Worm (Caenorhabditis elegans): Measurements from ENCODE around the gene F46B6.12.

The F46B6.12 gene

DNA sequence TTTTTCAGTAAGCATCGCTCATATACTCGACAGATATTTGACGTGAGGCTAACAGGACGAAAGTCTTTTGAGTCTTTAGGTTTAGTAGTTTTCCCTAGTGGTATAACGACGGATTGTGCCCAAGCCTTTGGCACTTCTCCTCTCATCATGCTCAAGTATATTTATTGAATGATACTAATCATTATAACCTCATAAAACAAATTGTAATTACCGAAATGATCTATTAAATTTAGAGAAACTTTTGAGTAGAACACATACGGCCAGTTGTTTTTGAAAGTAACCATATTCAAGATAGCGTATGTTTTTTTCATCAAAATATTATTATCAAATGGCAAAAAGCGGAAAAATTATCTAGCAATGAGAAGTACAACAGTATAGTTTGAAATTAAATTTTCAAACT is 4.3 kb downstream of the F46B6.12 start:
- TF ChIP-seq tag-97 (GFP tag; IDR thresholded peaks at IDR 0.05): no peak
- TF ChIP-seq duxl-1 (tag; optimal IDR thresholded peaks at IDR 0.05; ENCODE audit: poor library complexity): no peak
- TF ChIP-seq php-3 (GFP tag; IDR thresholded peaks at IDR 0.05): no peak
- TF ChIP-seq saeg-2 (GFP tag; IDR thresholded peaks at IDR 0.05): no peak
- TF ChIP-seq zip-2 (tag; optimal IDR thresholded peaks at IDR 0.05): no peak
- TF ChIP-seq Y48G9A.11 (GFP tag; IDR thresholded peaks at IDR 0.05): no peak
- TF ChIP-seq lin-39 (tag; optimal IDR thresholded peaks at IDR 0.05): no peak
- no peak for TF ChIP-seq nhr-111 (GFP tag; optimal IDR thresholded peaks at IDR 0.05)
- no peak for TF ChIP-seq snpc-4 (tag; optimal IDR thresholded peaks at IDR 0.05)
- TF ChIP-seq hlh-30 (tag; optimal IDR thresholded peaks at IDR 0.05; ENCODE audit: insufficient read depth): no peak
- no peak for TF ChIP-seq nhr-10 (tag; optimal IDR thresholded peaks at IDR 0.05)
- no peak for TF ChIP-seq zag-1 (tag; optimal IDR thresholded peaks at IDR 0.05)
- TF ChIP-seq daf-16 (GFP tag; optimal IDR thresholded peaks at IDR 0.05): no peak
- TF ChIP-seq daf-16 (tag; optimal IDR thresholded peaks at IDR 0.05): no peak
- TF ChIP-seq zfp-2 (tag; optimal IDR thresholded peaks at IDR 0.05): no peak
- no peak for TF ChIP-seq aly-2 (tag; optimal IDR thresholded peaks at IDR 0.05)
- TF ChIP-seq dmd-6 (GFP tag; IDR thresholded peaks at IDR 0.05): no peak
- no peak for TF ChIP-seq hlh-11 (tag; optimal IDR thresholded peaks at IDR 0.05)
- no peak for TF ChIP-seq dpl-1 (GFP tag; optimal IDR thresholded peaks at IDR 0.05)
- no peak for TF ChIP-seq mxl-3 (GFP tag; optimal IDR thresholded peaks at IDR 0.05)

DNA sequence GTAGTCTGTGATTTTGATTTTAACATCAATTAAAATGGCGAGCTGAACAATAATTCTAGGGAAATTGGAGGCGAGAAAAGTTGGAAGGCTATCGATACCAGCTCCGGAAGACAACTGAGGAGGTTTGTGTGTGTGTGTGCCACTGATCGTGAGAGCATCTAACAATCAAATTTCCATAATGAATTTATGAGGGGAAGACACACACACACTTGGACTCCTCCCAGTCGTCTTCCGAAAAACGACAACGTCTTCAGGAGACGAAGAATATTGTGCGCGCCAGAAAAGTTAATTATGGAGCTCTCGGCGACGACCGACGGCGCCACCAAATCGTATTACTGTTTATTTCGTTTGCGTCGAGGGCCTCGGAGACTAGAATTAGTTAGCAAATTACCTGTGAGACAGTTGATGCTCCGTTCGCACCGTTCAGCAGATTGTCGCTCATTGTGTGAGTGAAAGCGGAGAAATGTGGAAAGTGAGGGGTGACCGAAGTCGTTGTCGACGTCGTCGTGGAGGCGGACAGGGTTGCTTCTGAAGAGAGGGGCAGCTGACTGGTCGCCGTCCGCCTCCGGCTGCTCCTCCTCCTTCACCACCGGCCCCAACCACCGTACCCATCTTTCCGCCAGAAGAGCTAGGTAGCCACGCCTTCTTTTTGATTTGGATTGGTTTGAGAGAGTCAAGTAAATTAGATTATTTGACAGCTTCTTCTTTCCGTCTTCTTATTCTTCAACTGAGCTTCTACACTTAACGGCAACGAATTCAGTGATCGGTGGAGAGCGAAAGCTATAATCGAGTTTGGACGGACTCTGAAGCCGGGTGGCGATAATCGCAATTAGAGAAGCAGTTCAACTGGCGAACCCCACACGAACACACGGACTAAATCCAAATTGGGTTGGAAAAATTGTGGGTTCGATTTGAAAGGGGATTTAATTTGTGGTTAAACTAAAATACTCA is 6.5 kb downstream of the F46B6.12 start, which contains the start of gene unc-42:
Gene unc-42 (minus strand): TSS at position 564 of the 951 bp plus-strand sequence.
- TF ChIP-seq fkh-10 (GFP tag; optimal IDR thresholded peaks at IDR 0.05): peak; percentile 73
- TF ChIP-seq unc-62 (GFP tag; optimal IDR thresholded peaks at IDR 0.05 in 1 of 2): peak in 1 of 2 experiments; percentile 4
- TF ChIP-seq unc-62 (tag; optimal IDR thresholded peaks at IDR 0.05): no peak
- TF ChIP-seq ctbp-1 (GFP tag; IDR thresholded peaks at IDR 0.05): peak; percentile 70
- no peak for TF ChIP-seq aly-2 (tag; optimal IDR thresholded peaks at IDR 0.05)
- no peak for TF ChIP-seq F44E2.7 (GFP tag; IDR thresholded peaks at IDR 0.05)
- no peak for TF ChIP-seq ztf-11 (tag; optimal IDR thresholded peaks at IDR 0.05)
- peak; percentile 100 for TF ChIP-seq ces-1 (GFP tag; optimal IDR thresholded peaks at IDR 0.05)
- TF ChIP-seq spr-3 (GFP tag; optimal IDR thresholded peaks at IDR 0.05): no peak
- no peak for TF ChIP-seq Y75B8A.6 (GFP tag; IDR thresholded peaks at IDR 0.05)
- TF ChIP-seq saeg-2 (GFP tag; IDR thresholded peaks at IDR 0.05): no peak
- TF ChIP-seq set-16 (GFP tag; IDR thresholded peaks at IDR 0.05): peak; percentile 93
- peak in 1 of 2 experiments; percentile 40 for TF ChIP-seq lsy-2 (tag; optimal IDR thresholded peaks at IDR 0.05)
- no peak for TF ChIP-seq snpc-1.2 (GFP tag; IDR thresholded peaks at IDR 0.05)
- TF ChIP-seq zag-1 (tag; optimal IDR thresholded peaks at IDR 0.05): no peak
- peak; percentile 2 for TF ChIP-seq aha-1 (tag)

DNA sequence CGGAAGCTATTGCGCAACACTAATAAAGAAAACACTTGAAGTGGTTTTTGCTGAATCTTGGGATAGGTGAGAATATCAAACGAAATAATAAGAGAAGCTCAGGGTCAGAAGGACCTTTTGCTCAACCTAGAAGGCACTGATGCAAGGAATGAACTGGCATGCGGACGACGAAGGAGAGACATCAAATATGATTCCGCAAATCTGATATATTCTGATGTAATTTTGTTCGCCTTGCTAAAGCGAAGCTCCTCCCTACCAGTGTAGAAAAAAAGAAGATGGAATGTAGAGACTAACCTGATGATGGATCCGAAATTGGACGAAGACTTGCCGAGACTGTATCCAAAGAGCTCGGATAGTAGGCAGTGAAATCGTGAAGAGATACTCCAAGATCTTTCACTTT is 7.7 kb downstream of the F46B6.12 start:
- no peak for TF ChIP-seq R02D3.7 (tag; optimal IDR thresholded peaks at IDR 0.05)
- no peak for TF ChIP-seq lin-39 (tag; optimal IDR thresholded peaks at IDR 0.05)
- TF ChIP-seq ctbp-1 (GFP tag; IDR thresholded peaks at IDR 0.05): peak; percentile 68
- no peak for TF ChIP-seq ZK337.2 (GFP tag; IDR thresholded peaks at IDR 0.05)
- TF ChIP-seq ces-1 (GFP tag; optimal IDR thresholded peaks at IDR 0.05): peak; percentile 96
- TF ChIP-seq Y5F2A.4 (GFP tag; optimal IDR thresholded peaks at IDR 0.05): no peak
- TF ChIP-seq fkh-10 (GFP tag; optimal IDR thresholded peaks at IDR 0.05): peak; percentile 30
- no peak for TF ChIP-seq set-16 (GFP tag; IDR thresholded peaks at IDR 0.05)
